Fruit fly (Drosophila melanogaster): ENCODE measurements around the gene PolA2.

DNA sequence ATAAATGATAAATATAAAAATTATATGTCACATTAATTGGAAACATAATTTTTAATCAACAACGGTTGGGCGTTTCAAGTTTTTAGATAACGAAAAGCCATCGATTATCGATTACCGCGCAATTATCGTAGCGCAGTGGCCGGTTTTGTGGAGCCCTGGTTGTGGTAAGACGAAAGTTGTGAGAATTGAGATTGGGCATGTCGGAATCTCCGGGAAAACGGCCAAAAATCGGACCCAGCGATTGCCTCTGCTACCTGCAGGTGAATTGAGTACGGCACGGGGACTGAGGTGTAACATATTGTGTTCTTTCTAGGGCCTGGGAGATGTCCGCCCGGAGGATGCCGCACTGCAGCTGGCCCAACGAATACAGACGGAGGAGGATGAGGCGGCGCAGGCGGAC is 44.7 kb downstream of the PolA2 start, which contains the start of gene CG3368:
- no peak for TF ChIP-seq CG8478 (optimal IDR thresholded peaks at IDR 0.05)
- TF ChIP-seq CTCF (optimal IDR thresholded peaks at IDR 0.05) = no peak
